Worm (Caenorhabditis elegans) whole organism, L1 larva: Measurements from ENCODE around the gene hic-1.

Source experiments
- C16A3.4 ChIP-seq: fragments of 150-350 bp; optimal IDR thresholded peaks from 2 replicates; lab custom pipeline; 2014; ENCODE audit warnings: missing biosample characterization, missing genetic modification characterization
- alr-1 ChIP-seq: fragments of 200-800 bp; sonication (Bioruptor generic); optimal IDR thresholded peaks from 2 replicates; lab custom pipeline; 2018; ENCODE audit warnings: borderline replicate concordance, mild to moderate bottlenecking, missing genetic modification characterization, missing compliant biosample characterization
- ces-1 ChIP-seq: fragments of 150-350 bp; optimal IDR thresholded peaks from 2 replicates; lab custom pipeline; 2014; ENCODE audit warnings: missing biosample characterization, missing genetic modification reagents, missing genetic modification characterization
- dsc-1 ChIP-seq: sonication (generic microtip); optimal IDR thresholded peaks from 2 replicates; lab custom pipeline; 2016; ENCODE audit warnings: mild to moderate bottlenecking, missing genetic modification characterization, missing compliant biosample characterization

DNA sequence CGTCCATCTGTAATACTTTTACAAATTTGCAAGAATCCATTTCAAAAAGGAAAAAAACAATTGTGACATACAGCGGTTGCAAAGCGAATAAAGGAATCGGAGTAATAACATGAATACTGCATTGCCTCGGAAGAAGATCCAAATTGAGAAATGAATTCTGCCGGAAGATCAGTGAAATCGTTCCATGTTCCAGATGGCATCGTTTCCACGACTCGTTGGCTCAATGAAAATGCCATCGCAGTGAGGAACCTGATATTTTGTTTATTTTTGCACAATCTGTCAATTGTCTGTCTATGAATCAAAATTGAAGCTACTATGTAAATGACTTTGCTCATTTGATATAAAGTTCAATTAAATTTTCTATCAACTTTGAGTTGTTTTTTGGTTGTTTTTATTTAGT lies 32.0 kb upstream of the hic-1 start:
- TF ChIP-seq C16A3.4 (tag; lab: Kevin White, UChicago) (no peak), ces-1 (no peak), alr-1 (tag; lab: Kevin White, UChicago) (no peak), dsc-1 (tag; lab: Kevin White, UChicago) (no peak)
